Fruit fly (Drosophila melanogaster): Measurements from ENCODE around the gene Nlp.

dm6 chr3R:29959329-29959728, 45.3 kb upstream of the Nlp start:
- peak; percentile 58; the same call in 2 of the 3 replicates for TF ChIP-seq CG4496 (GFP tag; IDR thresholded peaks at IDR 0.05)
- no peak for TF ChIP-seq CG10348 (GFP tag; IDR thresholded peaks at IDR 0.05)
- TF ChIP-seq CG32121 (GFP tag; IDR thresholded peaks at IDR 0.05), result no peak

Measured in whole organism, pupa.